Comparison of ENCODE assay signal across 3 worm cellular contexts in the genomic region with DNA sequence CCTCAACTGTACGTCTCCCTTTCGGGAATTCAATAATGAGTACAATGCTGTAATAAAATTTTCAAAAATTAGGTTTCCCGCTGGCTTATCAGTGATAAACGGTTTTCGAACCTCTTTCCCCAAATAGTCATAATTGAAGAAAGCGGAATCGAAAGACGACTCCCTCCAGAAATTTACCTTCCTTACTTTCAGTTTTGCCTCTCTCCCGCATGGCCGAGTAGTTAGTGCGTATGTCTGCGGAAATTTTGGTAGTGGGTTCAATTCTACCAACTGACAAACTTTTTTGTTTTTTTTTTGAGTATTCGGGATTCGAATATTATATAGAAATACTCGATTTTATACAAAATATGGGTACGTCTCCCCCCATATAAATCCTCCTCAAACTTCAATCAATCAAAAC.
TF ChIP-seq lines count a peak whose summit lies in the region.
"Not testable (repeated sequence)": the region's sequence is repeated elsewhere in the genome, so short reads cannot be mapped to it uniquely, and the experiment has no call there.

No protein-coding gene starts in this region.

TF ChIP-seq in whole organism, L4 larva, 104 proteins besides CTCF, POLR2A, EP300 and RAD21:
- 0 out of 2 replicates have a peak, but pooled peaks have one; percentile 29 for TF ChIP-seq F26F4.8 (GFP tag; conservative IDR thresholded peaks at IDR 0.05; lab: Robert Waterston, UW)
- TF ChIP-seq snpc-1.2 (GFP tag; IDR thresholded peaks at IDR 0.05; lab: Robert Waterston, UW) = 0 out of 2 replicates have a peak, but pooled peaks have one; percentile 21
- TF ChIP-seq madf-9 (GFP tag; conservative IDR thresholded peaks at IDR 0.05; lab: Robert Waterston, UW) = 0 out of 2 replicates have a peak, but pooled peaks have one; percentile 19
- peak; percentile 70 for TF ChIP-seq vab-7 (GFP tag; IDR thresholded peaks at IDR 0.05; lab: Robert Waterston, UW)
- 0 out of 2 replicates have a peak, but pooled peaks have one; percentile 57 for TF ChIP-seq arid-1 (GFP tag; conservative IDR thresholded peaks at IDR 0.05; lab: Robert Waterston, UW)

TF ChIP-seq in whole organism, early embryonic, 17 proteins besides CTCF, POLR2A, EP300 and RAD21:
- 0 out of 2 replicates have a peak, but pooled peaks have one; percentile 31 for TF ChIP-seq sea-1 (GFP tag; conservative IDR thresholded peaks at IDR 0.05; lab: Robert Waterston, UW)

TF ChIP-seq in whole organism, young adult, 124 proteins besides CTCF, POLR2A, EP300 and RAD21:
- not testable (repeated sequence) for TF ChIP-seq rpc-1 (optimal IDR thresholded peaks at IDR 0.05; lab: Kevin White, UChicago)
- peak; percentile 56 for TF ChIP-seq rpc-1 (tag; optimal IDR thresholded peaks at IDR 0.05; lab: Kevin White, UChicago)
- peak; percentile 82 for TF ChIP-seq tbp1 (GFP tag; optimal IDR thresholded peaks at IDR 0.05; lab: Kevin White, UChicago)
- peak; percentile 79 for TF ChIP-seq lin-26 (GFP tag; IDR thresholded peaks at IDR 0.05; lab: Robert Waterston, UW)
- peak; percentile 62 for TF ChIP-seq B0261.1 (tag; optimal IDR thresholded peaks at IDR 0.05; lab: Kevin White, UChicago)
